Worm (Caenorhabditis elegans) whole organism, mixed stage, embryonic: ENCODE measurements around the gene C01G5.5.

Experiments used
- bed-3 ChIP-seq: fragments of 200-800 bp; sonication (Bioruptor generic); optimal IDR thresholded peaks from 3 replicates; lab custom pipeline; 2018; ENCODE audit warnings: mild to moderate bottlenecking, missing genetic modification characterization, moderate library complexity, missing compliant biosample characterization
- elt-3 ChIP-seq: fragments of 150-350 bp; optimal IDR thresholded peaks from 2 replicates; lab custom pipeline; 2014; ENCODE audit warnings: missing biosample characterization, missing genetic modification characterization
- lin-13 ChIP-seq: fragments of 150-350 bp; optimal IDR thresholded peaks from 2 replicates; lab custom pipeline; 2014; ENCODE audit warnings: missing biosample characterization, missing genetic modification characterization
- lin-32 ChIP-seq: fragments of 200-800 bp; sonication (Bioruptor generic); optimal IDR thresholded peaks from 2 replicates; lab custom pipeline; 2018; ENCODE audit warnings: mild to moderate bottlenecking, missing genetic modification characterization, missing compliant biosample characterization
- nhr-237 ChIP-seq: fragments of 150-350 bp; optimal IDR thresholded peaks from 2 replicates; lab custom pipeline; 2014; ENCODE audit warnings: missing biosample characterization, missing genetic modification characterization
- nhr-76 ChIP-seq: sonication (generic microtip); optimal IDR thresholded peaks from 2 replicates; lab custom pipeline; 2017; ENCODE audit warnings: missing biosample characterization, missing genetic modification characterization
- pha-4 ChIP-seq: fragments of 150-350 bp; optimal IDR thresholded peaks from 2 replicates; lab custom pipeline; 2018; ENCODE audit warnings: missing biosample characterization, missing genetic modification reagents, missing genetic modification characterization
- unc-62 ChIP-seq: fragments of 150-350 bp; optimal IDR thresholded peaks from 2 replicates; lab custom pipeline; 2014; ENCODE audit warnings: missing biosample characterization, missing genetic modification reagents, missing genetic modification characterization

ce11 chrIV:6480221-6480620 is 44.2 kb upstream of the C01G5.5 start, which contains the start of gene tyr-6:
- TF ChIP-seq bed-3 (GFP tag; lab: Kevin White, UChicago) (no peak), nhr-237 (no peak), elt-3 (tag; lab: Kevin White, UChicago) (no peak), nhr-76 (tag; lab: Kevin White, UChicago) (no peak), pha-4 (no peak), lin-13 (tag; lab: Kevin White, UChicago) (no peak), unc-62 (GFP tag; lab: Kevin White, UChicago) (no peak), lin-32 (no peak)
